Fruit fly (Drosophila melanogaster): Measurements from ENCODE around the gene foxo.

Gene foxo

DNA sequence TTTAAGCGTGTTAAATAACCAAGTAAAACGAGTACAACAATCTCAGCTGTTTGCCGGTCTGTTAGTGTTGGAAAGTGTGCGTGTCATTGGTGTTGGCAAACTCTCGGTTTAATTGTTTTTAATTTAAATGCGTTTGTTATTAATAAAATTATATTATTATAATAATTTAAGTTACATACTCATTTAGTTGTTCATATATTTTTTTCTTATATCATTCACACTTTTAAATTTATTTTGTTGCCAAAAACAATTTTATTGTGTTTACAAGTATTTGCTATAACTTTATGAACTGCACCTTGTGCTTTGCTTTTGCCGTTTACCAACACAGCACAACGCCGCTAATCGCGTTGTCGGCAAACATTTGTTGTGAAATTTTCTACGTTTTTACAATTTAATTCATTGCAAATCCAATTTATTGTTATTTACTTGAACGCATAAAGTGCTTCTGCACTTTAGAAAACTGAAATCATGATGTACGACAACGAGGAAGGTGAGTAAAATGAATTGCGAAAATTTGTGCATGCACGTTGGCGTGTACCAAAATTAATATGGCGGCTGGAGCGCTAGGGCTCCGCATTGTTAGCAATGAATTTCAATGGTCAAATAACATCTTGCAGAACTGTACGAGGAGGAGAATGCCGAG lies 68.9 kb downstream of the foxo start, which contains the start of the genes 140up and Polr2B:
TSS of gene 140up (minus strand) at position 70 of the 643 bp plus-strand sequence.
TSS of gene Polr2B (plus strand) at position 313 of the 643 bp plus-strand sequence.
- no peak for TF ChIP-seq Myc (optimal IDR thresholded peaks at IDR 0.05)
- peak; percentile 25 for TF ChIP-seq h (optimal IDR thresholded peaks at IDR 0.05)

DNA sequence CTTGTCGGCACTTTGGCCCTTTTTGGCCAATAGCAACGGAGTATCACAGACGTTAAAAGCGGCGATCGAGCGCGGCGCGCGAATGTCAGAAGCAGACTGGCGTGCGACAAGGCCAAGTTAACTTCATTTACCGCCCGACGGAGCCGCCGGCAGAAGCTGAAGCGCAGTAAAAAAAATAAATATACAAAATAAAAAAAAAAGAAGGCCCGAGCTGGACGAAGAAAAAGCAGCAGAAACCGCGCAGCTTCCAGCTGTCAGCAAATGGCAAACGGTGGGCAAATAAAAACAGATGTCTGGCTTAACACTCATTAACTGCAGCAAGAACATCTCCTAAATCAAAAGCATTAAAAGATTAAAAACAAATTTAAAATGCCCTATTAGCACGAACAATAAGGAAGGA lies 75.2 kb downstream of the foxo start, which contains the start of gene CG14356:
TSS of gene CG14356 (minus strand) at position 101 of the 400 bp plus-strand sequence.
- TF ChIP-seq Myc (optimal IDR thresholded peaks at IDR 0.05): no peak
- no peak for TF ChIP-seq ttk (optimal IDR thresholded peaks at IDR 0.05)
- no peak for TF ChIP-seq h (optimal IDR thresholded peaks at IDR 0.05)
- no peak for TF ChIP-seq psq (optimal IDR thresholded peaks at IDR 0.05)
- TF ChIP-seq insv (optimal IDR thresholded peaks at IDR 0.05): no peak
- no peak for TF ChIP-seq Sin3A (optimal IDR thresholded peaks at IDR 0.05)

All from Kc167 (cell line).